Worm (Caenorhabditis elegans) whole organism, mixed stage, embryonic: ENCODE data around the gene K07H8.2.

Experiments
- blmp-1 ChIP-seq: fragments of 150-350 bp; optimal IDR thresholded peaks from 2 replicates; lab custom pipeline; 2014; ENCODE audit warnings: missing biosample characterization, missing genetic modification characterization
- ces-1 ChIP-seq: fragments of 150-350 bp; optimal IDR thresholded peaks from 2 replicates; lab custom pipeline; 2014; ENCODE audit warnings: missing biosample characterization, missing genetic modification reagents, missing genetic modification characterization
- elt-3 ChIP-seq: fragments of 150-350 bp; optimal IDR thresholded peaks from 2 replicates; lab custom pipeline; 2014; ENCODE audit warnings: missing biosample characterization, missing genetic modification characterization
- hlh-1 ChIP-seq: fragments of 150-350 bp; optimal IDR thresholded peaks from 2 replicates; lab custom pipeline; 2014; ENCODE audit warnings: missing biosample characterization, missing genetic modification reagents, missing genetic modification characterization
- mab-5 ChIP-seq: fragments of 150-350 bp; optimal IDR thresholded peaks from 2 replicates; lab custom pipeline; 2014; ENCODE audit warnings: missing biosample characterization, missing genetic modification characterization
- nhr-76 ChIP-seq: sonication (generic microtip); optimal IDR thresholded peaks from 2 replicates; lab custom pipeline; 2017; ENCODE audit warnings: missing biosample characterization, missing genetic modification characterization
- sem-2 ChIP-seq: fragments of 200-800 bp; sonication (Bioruptor generic); optimal IDR thresholded peaks from 2 replicates; lab custom pipeline; 2018; ENCODE audit warnings: mild to moderate bottlenecking, missing genetic modification characterization, missing compliant biosample characterization
- snpc-4 ChIP-seq: fragments of 150-350 bp; optimal IDR thresholded peaks from 2 replicates; lab custom pipeline; 2014; ENCODE audit warnings: missing biosample characterization, missing genetic modification characterization
- unc-62 ChIP-seq: fragments of 150-350 bp; optimal IDR thresholded peaks from 2 replicates; lab custom pipeline; 2014; ENCODE audit warnings: missing biosample characterization, missing genetic modification reagents, missing genetic modification characterization
- ztf-11 ChIP-seq: fragments of 150-350 bp; optimal IDR thresholded peaks from 2 replicates; lab custom pipeline; 2014; ENCODE audit warnings: missing biosample characterization, missing genetic modification characterization

DNA sequence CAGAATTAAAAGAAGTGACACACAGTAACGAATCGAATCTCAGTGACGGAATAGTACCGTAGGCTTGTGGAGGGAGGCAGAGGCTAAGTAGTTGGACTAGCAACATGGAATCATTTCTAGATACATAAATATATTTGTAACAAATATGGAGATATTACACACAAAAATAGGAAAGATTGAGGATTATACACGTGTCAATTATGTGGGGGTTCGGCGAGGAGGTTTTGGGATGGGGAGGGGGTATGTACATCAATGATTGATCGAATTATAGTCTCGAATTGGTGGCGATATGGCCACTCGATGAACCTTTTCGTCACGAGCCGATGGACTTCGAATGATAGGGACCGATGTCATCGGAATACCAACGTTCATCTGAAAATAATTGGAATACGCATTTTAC, 16.1 kb downstream of the K07H8.2 start:
- TF ChIP-seq hlh-1 (no peak), blmp-1 (tag; lab: Kevin White, UChicago) (no peak), ces-1 (GFP tag; lab: Kevin White, UChicago) (no peak), nhr-76 (tag; lab: Kevin White, UChicago) (no peak), unc-62 (GFP tag; lab: Kevin White, UChicago) (no peak), mab-5 (tag; lab: Kevin White, UChicago) (no peak), sem-2 (GFP tag; lab: Kevin White, UChicago) (no peak), ztf-11 (tag; lab: Kevin White, UChicago) (no peak), elt-3 (no peak), snpc-4 (tag; lab: Kevin White, UChicago) (no peak)
